Worm (Caenorhabditis elegans) whole organism, early embryonic: Measurements from ENCODE around the gene lys-5.

Source experiments
- B0310.2 ChIP-seq: sonication (generic microtip); optimal IDR thresholded peaks from 2 replicates; lab custom pipeline; 2016; ENCODE audit warnings: mild to moderate bottlenecking, missing genetic modification characterization, missing compliant biosample characterization
- F13C5.2 ChIP-seq: sonication (generic microtip); optimal IDR thresholded peaks from 2 replicates; lab custom pipeline; 2017; ENCODE audit warnings: mild to moderate bottlenecking, missing genetic modification characterization, inconsistent platforms, missing compliant biosample characterization
- aly-1 ChIP-seq: sonication (generic microtip); optimal IDR thresholded peaks from 2 replicates; lab custom pipeline; 2016; ENCODE audit warnings: missing genetic modification characterization, missing compliant biosample characterization
- ama-1 ChIP-seq: fragments of 150-350 bp; optimal IDR thresholded peaks from 2 replicates; lab custom pipeline; 2014
- ceh-13 ChIP-seq: fragments of 200-800 bp; sonication (Bioruptor generic); optimal IDR thresholded peaks from 2 replicates; lab custom pipeline; 2018; ENCODE audit warnings: mild to moderate bottlenecking, missing genetic modification characterization, missing compliant biosample characterization
- ceh-36 ChIP-seq: sonication (generic microtip); optimal IDR thresholded peaks from 2 replicates; lab custom pipeline; 2016; ENCODE audit warnings: missing genetic modification characterization, inconsistent platforms, missing compliant biosample characterization
- ets-7 ChIP-seq: sonication (generic microtip); optimal IDR thresholded peaks from 2 replicates; lab custom pipeline; 2016; ENCODE audit warnings: missing genotype, missing genetic modification characterization, missing compliant biosample characterization
- flt-1 ChIP-seq: fragments of 200-800 bp; sonication (Bioruptor generic); IDR thresholded peaks from 2 replicates; pipeline ENCODE4 v1.3.6; 2022; ENCODE audit warnings: missing genetic modification characterization, missing compliant biosample characterization
- hmbx-1 ChIP-seq: sonication (generic microtip); optimal IDR thresholded peaks from 2 replicates; lab custom pipeline; 2016; ENCODE audit warnings: mild to moderate bottlenecking, missing genetic modification characterization, missing compliant biosample characterization
- hmg-4 ChIP-seq: fragments of 200-800 bp; sonication (Bioruptor generic); optimal IDR thresholded peaks from 2 replicates; lab custom pipeline; 2018; ENCODE audit warnings: mild to moderate bottlenecking, missing genetic modification characterization, missing compliant biosample characterization
- hnd-1 ChIP-seq: sonication (generic microtip); optimal IDR thresholded peaks from 2 replicates; lab custom pipeline; 2016; ENCODE audit warnings: missing genetic modification characterization, missing compliant biosample characterization
- pes-1 ChIP-seq: fragments of 200-800 bp; sonication (Bioruptor generic); IDR thresholded peaks from 2 replicates; pipeline ENCODE4 v1.3.6; 2022; ENCODE audit warnings: missing genetic modification reagents, missing genetic modification characterization, missing compliant biosample characterization
- scrt-1 ChIP-seq: fragments of 200-800 bp; sonication (Bioruptor generic); IDR thresholded peaks from 2 replicates; pipeline ENCODE4 v1.3.6; 2022; ENCODE audit warnings: missing genetic modification characterization, missing compliant biosample characterization
- sea-1 ChIP-seq: fragments of 200-800 bp; sonication (Bioruptor generic); conservative IDR thresholded peaks from 2 replicates; pipeline ENCODE4 v1.3.6; 2022; ENCODE audit warnings: missing genetic modification characterization, missing compliant biosample characterization
- tbx-11 ChIP-seq: fragments of 200-800 bp; sonication (Bioruptor generic); IDR thresholded peaks from 2 replicates; pipeline ENCODE4 v1.3.6; 2022; ENCODE audit warnings: missing genetic modification characterization, missing compliant biosample characterization
- tbx-37 ChIP-seq: fragments of 200-800 bp; sonication (Bioruptor generic); conservative IDR thresholded peaks from 2 replicates; pipeline ENCODE4 v1.3.6; 2022; ENCODE audit warnings: missing genetic modification reagents, missing genetic modification characterization, missing compliant biosample characterization
- tra-4 ChIP-seq: sonication (generic microtip); optimal IDR thresholded peaks from 2 replicates; lab custom pipeline; 2017; ENCODE audit warnings: missing genetic modification characterization, missing compliant biosample characterization

Gene lys-5

DNA sequence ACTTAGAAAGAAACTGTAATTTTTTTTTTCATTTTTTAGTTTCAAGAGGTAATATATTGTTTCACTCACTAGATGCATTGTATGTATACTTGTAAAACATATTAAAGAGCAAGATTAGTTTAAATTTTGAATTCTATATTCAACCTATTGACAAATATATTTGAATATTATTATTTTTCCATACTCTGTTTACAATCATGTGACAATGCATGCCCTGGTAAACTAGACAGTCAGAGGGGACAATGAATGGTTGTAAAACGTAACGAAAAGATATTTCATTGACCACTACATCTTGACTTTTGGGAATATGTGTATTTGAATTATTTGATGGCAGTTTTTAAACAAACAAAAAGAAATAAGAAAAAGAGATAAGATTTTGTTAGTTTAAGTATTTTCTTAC, 3.0 kb downstream of the lys-5 start:
- TF ChIP-seq sea-1, result no peak
- TF ChIP-seq ceh-13 (GFP tag; lab: Kevin White, UChicago), result no peak
- no peak for TF ChIP-seq tbx-37
- TF ChIP-seq aly-1 (tag; lab: Kevin White, UChicago), result no peak
- no peak for TF ChIP-seq scrt-1
- TF ChIP-seq hmg-4 (GFP tag; lab: Kevin White, UChicago), result no peak

ce11 chrIV:11620909-11621308, 4.5 kb downstream of the lys-5 start, which contains the start of gene dsl-5:
TSS of gene dsl-5 (minus strand) at chrIV:11621009.
- TF ChIP-seq tbx-37 (no peak), B0310.2 (tag; lab: Kevin White, UChicago) (no peak), pes-1 (GFP tag; lab: Robert Waterston, UW) (no peak), tbx-11 (GFP tag; lab: Robert Waterston, UW) (no peak), ceh-13 (GFP tag; lab: Kevin White, UChicago) (no peak), F13C5.2 (tag; lab: Kevin White, UChicago) (no peak)

ce11 chrIV:11604909-11605308, 20.5 kb downstream of the lys-5 start, which contains the start of the genes ragc-1 and Y24F12A.1:
TSS of gene ragc-1 (minus strand) at chrIV:11604933.
TSS of gene Y24F12A.1 (plus strand) at chrIV:11605254.
- no peak for TF ChIP-seq ceh-13 (GFP tag; lab: Kevin White, UChicago)
- TF ChIP-seq B0310.2 (tag; lab: Kevin White, UChicago), result no peak
- TF ChIP-seq tbx-37, result 0 out of 2 replicates have a peak, but pooled peaks have one; percentile 29
- no peak for TF ChIP-seq ama-1
- 0 out of 2 replicates have a peak, but pooled peaks have one; percentile 57 for TF ChIP-seq sea-1
- no peak for TF ChIP-seq tbx-11 (GFP tag; lab: Robert Waterston, UW)
- TF ChIP-seq hmg-4 (GFP tag; lab: Kevin White, UChicago), result no peak
- TF ChIP-seq ceh-36 (tag; lab: Kevin White, UChicago), result peak; percentile 62
- peak; percentile 16 for TF ChIP-seq F13C5.2 (tag; lab: Kevin White, UChicago)
- peak; percentile 74 for TF ChIP-seq pes-1 (GFP tag; lab: Robert Waterston, UW)
- 0 out of 2 replicates have a peak, but pooled peaks have one; percentile 37 for TF ChIP-seq scrt-1
- TF ChIP-seq aly-1 (tag; lab: Kevin White, UChicago), result no peak
- TF ChIP-seq flt-1 (GFP tag; lab: Robert Waterston, UW), result peak; percentile 33; the same call in 1 of the 2 replicates
- no peak for TF ChIP-seq hmbx-1 (tag; lab: Kevin White, UChicago)

DNA sequence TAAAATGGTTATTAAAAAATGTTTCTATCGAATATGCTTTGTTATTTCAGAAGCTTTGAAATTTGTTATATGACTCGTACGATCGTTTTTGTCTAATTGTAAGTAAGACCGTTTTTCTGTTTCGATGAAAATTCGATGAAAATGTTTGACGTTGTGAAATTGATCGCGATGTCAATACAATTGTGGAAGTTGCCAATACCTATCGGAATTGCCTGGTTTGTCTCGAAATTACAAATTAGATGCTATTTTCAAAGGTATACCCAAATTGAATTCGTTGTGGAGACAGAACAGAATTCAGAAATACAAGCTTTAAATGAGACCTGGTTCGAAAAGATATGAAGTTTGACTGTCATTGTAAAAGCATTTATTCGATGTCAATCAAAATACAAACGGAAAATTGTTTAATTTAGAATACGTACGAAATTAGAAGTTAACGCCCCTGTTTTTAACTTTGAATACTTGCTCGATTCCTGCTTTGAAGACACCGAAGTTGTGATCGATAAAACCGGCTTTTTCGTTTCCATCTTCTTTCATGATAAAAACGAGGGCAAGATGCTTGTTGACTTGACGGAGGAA, 22.0 kb downstream of the lys-5 start:
- TF ChIP-seq ceh-13 (GFP tag; lab: Kevin White, UChicago), result no peak
- TF ChIP-seq tbx-11 (GFP tag; lab: Robert Waterston, UW), result no peak
- no peak for TF ChIP-seq flt-1 (GFP tag; lab: Robert Waterston, UW)
- no peak for TF ChIP-seq hmbx-1 (tag; lab: Kevin White, UChicago)
- no peak for TF ChIP-seq F13C5.2 (tag; lab: Kevin White, UChicago)
- no peak for TF ChIP-seq tra-4 (tag; lab: Kevin White, UChicago)
- no peak for TF ChIP-seq ceh-36 (tag; lab: Kevin White, UChicago)
- TF ChIP-seq sea-1, result no peak
- TF ChIP-seq B0310.2 (tag; lab: Kevin White, UChicago), result no peak
- TF ChIP-seq tbx-37, result no peak
- no peak for TF ChIP-seq hnd-1 (tag; lab: Kevin White, UChicago)
- TF ChIP-seq hmg-4 (GFP tag; lab: Kevin White, UChicago), result no peak
- TF ChIP-seq scrt-1, result no peak
- no peak for TF ChIP-seq ama-1
- no peak for TF ChIP-seq aly-1 (tag; lab: Kevin White, UChicago)

- no peak for TF ChIP-seq tbx-11 (GFP tag; lab: Robert Waterston, UW)
- TF ChIP-seq hmg-4 (GFP tag; lab: Kevin White, UChicago), result no peak
- no peak for TF ChIP-seq sea-1
- TF ChIP-seq pes-1 (GFP tag; lab: Robert Waterston, UW), result no peak
- no peak for TF ChIP-seq ceh-36 (tag; lab: Kevin White, UChicago)
- no peak for TF ChIP-seq ceh-13 (GFP tag; lab: Kevin White, UChicago)
- TF ChIP-seq F13C5.2 (tag; lab: Kevin White, UChicago), result no peak
- TF ChIP-seq B0310.2 (tag; lab: Kevin White, UChicago), result no peak
- TF ChIP-seq ets-7 (tag; lab: Kevin White, UChicago), result no peak
- TF ChIP-seq hmbx-1 (tag; lab: Kevin White, UChicago), result no peak
- no peak for TF ChIP-seq tbx-37
- TF ChIP-seq aly-1 (tag; lab: Kevin White, UChicago), result no peak
- no peak for TF ChIP-seq tra-4 (tag; lab: Kevin White, UChicago)
- no peak for TF ChIP-seq flt-1 (GFP tag; lab: Robert Waterston, UW)
- no peak for TF ChIP-seq hnd-1 (tag; lab: Kevin White, UChicago)
These were observed 22.8 kb downstream of the lys-5 start, which contains the start of gene rps-11 for ce11 chrIV:11602498-11603068. TSS of gene rps-11 (plus strand) at chrIV:11602641.

ce11 chrIV:11601721-11602405, 23.5 kb downstream of the lys-5 start:
- no peak for TF ChIP-seq tbx-11 (GFP tag; lab: Robert Waterston, UW)
- TF ChIP-seq ceh-13 (GFP tag; lab: Kevin White, UChicago), result no peak
- peak; percentile 41 for TF ChIP-seq tra-4 (tag; lab: Kevin White, UChicago)
- no peak for TF ChIP-seq sea-1
- 0 out of 2 replicates have a peak, but pooled peaks have one; percentile 12 for TF ChIP-seq flt-1 (GFP tag; lab: Robert Waterston, UW)
- TF ChIP-seq pes-1 (GFP tag; lab: Robert Waterston, UW), result peak; percentile 38; the same call in 1 of the 2 replicates
- peak; percentile 13 for TF ChIP-seq hnd-1 (tag; lab: Kevin White, UChicago)
- no peak; the same call in 1 of the 2 replicates for TF ChIP-seq scrt-1
- TF ChIP-seq hmbx-1 (tag; lab: Kevin White, UChicago), result peak; percentile 14
- TF ChIP-seq F13C5.2 (tag; lab: Kevin White, UChicago), result peak; percentile 72
- TF ChIP-seq ceh-36 (tag; lab: Kevin White, UChicago), result peak; percentile 11
- TF ChIP-seq aly-1 (tag; lab: Kevin White, UChicago), result no peak
- peak; percentile 23 for TF ChIP-seq hmg-4 (GFP tag; lab: Kevin White, UChicago)
- TF ChIP-seq ets-7 (tag; lab: Kevin White, UChicago), result no peak
- peak; percentile 79 for TF ChIP-seq B0310.2 (tag; lab: Kevin White, UChicago)
- TF ChIP-seq tbx-37, result peak; percentile 30
- peak; percentile 71 for TF ChIP-seq ama-1
